Worm (Caenorhabditis elegans): Measurements from ENCODE around the gene T22F3.8.
"Not testable (repeated sequence)": the region's sequence is repeated elsewhere in the genome, so short reads cannot be mapped to it uniquely, and the experiment has no call there.

- not testable (repeated sequence) for TF ChIP-seq attf-3 (GFP tag; conservative IDR thresholded peaks at IDR 0.05); egrh-3 (GFP tag; IDR thresholded peaks at IDR 0.05); let-607 (tag; optimal IDR thresholded peaks at IDR 0.05); F39B2.1 (GFP tag; IDR thresholded peaks at IDR 0.05); hsf-1 (GFP tag; IDR thresholded peaks at IDR 0.05); ama-1 (optimal IDR thresholded peaks at IDR 0.05); ama-1 (GFP tag; optimal IDR thresholded peaks at IDR 0.05)
Observed at ce11 chrV:3620608-3621007, 15.4 kb upstream of the T22F3.8 start, which contains the start of gene srx-93.

Data from whole organism, young adult.